Worm (Caenorhabditis elegans): ENCODE results near the gene ilys-6.

The ilys-6 gene

ce11 chrIV:4072027-4072426, 8.6 kb upstream of the ilys-6 start, which contains the start of gene pqn-75:
Gene pqn-75, plus strand, starts transcription at chrIV:4072327.
- no peak for TF ChIP-seq ztf-11 (tag; optimal IDR thresholded peaks at IDR 0.05)
- no peak for TF ChIP-seq nhr-6 (tag; optimal IDR thresholded peaks at IDR 0.05)
- no peak for TF ChIP-seq elt-1 (tag; optimal IDR thresholded peaks at IDR 0.05)
- TF ChIP-seq ZK546.5 (tag; optimal IDR thresholded peaks at IDR 0.05): no peak
- TF ChIP-seq alr-1 (tag; optimal IDR thresholded peaks at IDR 0.05): no peak
- no peak for TF ChIP-seq gmeb-1 (tag; optimal IDR thresholded peaks at IDR 0.05)
- no peak for TF ChIP-seq R02D3.7 (tag; optimal IDR thresholded peaks at IDR 0.05)
- no peak for TF ChIP-seq lsy-2 (tag; optimal IDR thresholded peaks at IDR 0.05)
- no peak for TF ChIP-seq mdl-1 (tag; optimal IDR thresholded peaks at IDR 0.05)
- TF ChIP-seq ceh-82 (tag; optimal IDR thresholded peaks at IDR 0.05): no peak
- TF ChIP-seq lin-39 (tag; optimal IDR thresholded peaks at IDR 0.05): no peak
- TF ChIP-seq nhr-10 (tag; optimal IDR thresholded peaks at IDR 0.05): no peak
- no peak for TF ChIP-seq unc-39 (tag; optimal IDR thresholded peaks at IDR 0.05)
- no peak for TF ChIP-seq nhr-12 (tag; optimal IDR thresholded peaks at IDR 0.05)
- TF ChIP-seq nhr-25 (tag; optimal IDR thresholded peaks at IDR 0.05): no peak
- TF ChIP-seq nhr-77 (tag; optimal IDR thresholded peaks at IDR 0.05): no peak
- no peak for TF ChIP-seq nhr-237 (tag; optimal IDR thresholded peaks at IDR 0.05)
- no peak for TF ChIP-seq crh-2 (tag; optimal IDR thresholded peaks at IDR 0.05)
- no peak for TF ChIP-seq ztf-4 (tag; optimal IDR thresholded peaks at IDR 0.05)

DNA sequence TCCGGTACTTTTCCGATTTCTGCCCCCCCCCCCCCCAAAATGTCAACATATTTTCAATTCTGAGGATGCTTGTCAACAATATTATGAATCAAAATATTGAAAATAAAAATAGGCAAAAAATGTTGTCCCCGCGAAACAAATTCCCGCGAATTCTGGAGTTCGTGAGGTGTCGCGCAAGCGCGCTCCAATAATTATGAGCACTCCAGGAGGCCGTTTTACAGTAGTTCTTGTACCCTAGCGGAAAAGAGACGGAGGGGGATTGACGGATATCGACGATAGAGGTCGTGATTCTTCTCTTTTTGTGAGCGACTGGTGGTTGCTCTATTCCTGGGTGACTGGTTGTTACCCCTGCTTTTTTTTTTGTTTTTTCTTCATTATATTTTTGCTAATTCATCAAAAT, 7.3 kb upstream of the ilys-6 start:
- no peak for TF ChIP-seq sem-4 (tag; optimal IDR thresholded peaks at IDR 0.05)
- TF ChIP-seq nhr-237 (tag; optimal IDR thresholded peaks at IDR 0.05): no peak
- no peak for TF ChIP-seq nhr-77 (tag; optimal IDR thresholded peaks at IDR 0.05)
- TF ChIP-seq unc-39 (tag; optimal IDR thresholded peaks at IDR 0.05): no peak
- no peak for TF ChIP-seq mdl-1 (tag; optimal IDR thresholded peaks at IDR 0.05)
- TF ChIP-seq nhr-10 (tag; optimal IDR thresholded peaks at IDR 0.05): no peak
- TF ChIP-seq lin-11 (tag; optimal IDR thresholded peaks at IDR 0.05): no peak
- TF ChIP-seq sma-9 (GFP tag; optimal IDR thresholded peaks at IDR 0.05): no peak
- TF ChIP-seq sma-9 (tag; optimal IDR thresholded peaks at IDR 0.05): no peak
- no peak for TF ChIP-seq lin-13 (GFP tag; optimal IDR thresholded peaks at IDR 0.05)
- no peak for TF ChIP-seq ztf-11 (tag; optimal IDR thresholded peaks at IDR 0.05)
- no peak for TF ChIP-seq mbf-1 (tag; optimal IDR thresholded peaks at IDR 0.05)
- TF ChIP-seq nhr-25 (tag; optimal IDR thresholded peaks at IDR 0.05): no peak
- no peak for TF ChIP-seq nhr-23 (tag; optimal IDR thresholded peaks at IDR 0.05)
- TF ChIP-seq nhr-21 (tag; optimal IDR thresholded peaks at IDR 0.05): no peak
- no peak for TF ChIP-seq unc-62 (GFP tag; optimal IDR thresholded peaks at IDR 0.05)
- TF ChIP-seq ztf-1 (GFP tag; conservative IDR thresholded peaks at IDR 0.05): no peak
- no peak for TF ChIP-seq ceh-16 (tag; optimal IDR thresholded peaks at IDR 0.05)

DNA sequence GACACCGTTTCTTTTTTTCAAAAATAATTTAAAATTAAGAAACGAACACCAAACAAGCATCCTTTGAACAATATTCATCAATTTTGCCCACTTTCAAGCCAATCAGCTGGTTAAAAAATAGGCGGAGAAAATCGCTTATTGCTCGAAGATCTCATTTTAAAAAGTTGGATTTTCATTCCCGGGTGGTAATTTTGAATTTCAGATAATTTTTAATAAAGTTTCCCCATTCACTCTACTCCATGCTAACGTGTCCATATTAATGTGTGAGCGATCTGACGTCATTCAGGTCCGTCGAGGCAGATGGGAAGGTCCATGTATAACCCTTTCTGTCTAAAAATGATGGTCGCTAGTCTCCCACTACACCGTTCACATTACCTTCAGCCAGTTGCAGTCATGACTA, 5.0 kb upstream of the ilys-6 start, which contains the start of gene fbxb-55:
fbxb-55 (plus strand) TSS at position 301 of the 400 bp plus-strand sequence.
- no peak for TF ChIP-seq lin-13 (GFP tag; optimal IDR thresholded peaks at IDR 0.05)
- no peak for TF ChIP-seq ztf-1 (GFP tag; conservative IDR thresholded peaks at IDR 0.05)
- TF ChIP-seq aly-2 (tag; optimal IDR thresholded peaks at IDR 0.05): no peak
- no peak for TF ChIP-seq lin-11 (tag; optimal IDR thresholded peaks at IDR 0.05)
- no peak for TF ChIP-seq skn-1 (tag; optimal IDR thresholded peaks at IDR 0.05)
- no peak for TF ChIP-seq nhr-12 (tag; optimal IDR thresholded peaks at IDR 0.05)
- TF ChIP-seq zag-1 (tag; optimal IDR thresholded peaks at IDR 0.05): no peak
- no peak for TF ChIP-seq C34F6.9 (tag; optimal IDR thresholded peaks at IDR 0.05)
- no peak for TF ChIP-seq sem-4 (tag; optimal IDR thresholded peaks at IDR 0.05)
- no peak for TF ChIP-seq gmeb-1 (tag; optimal IDR thresholded peaks at IDR 0.05)
- TF ChIP-seq ztf-4 (tag; optimal IDR thresholded peaks at IDR 0.05): no peak
- no peak for TF ChIP-seq elt-1 (tag; optimal IDR thresholded peaks at IDR 0.05)

DNA sequence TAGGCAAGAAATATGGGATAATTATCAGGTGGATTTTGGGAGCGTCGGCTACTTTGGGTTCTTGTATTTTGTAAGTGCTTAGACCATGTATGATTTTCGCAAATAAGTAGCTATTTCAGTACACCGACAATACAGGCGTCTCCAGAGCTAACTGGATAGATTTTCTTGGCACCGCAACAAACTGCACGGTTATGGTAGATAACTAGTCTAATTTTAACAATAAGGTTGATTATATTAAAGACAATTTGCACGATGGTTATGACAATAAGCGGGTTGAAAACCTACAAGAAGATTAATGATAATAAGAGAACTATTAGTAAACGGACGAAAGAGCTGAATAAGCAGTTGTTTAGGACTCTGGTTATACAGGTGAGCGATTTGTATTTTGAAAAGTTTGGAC, 3.9 kb upstream of the ilys-6 start:
- no peak for TF ChIP-seq mbf-1 (tag; optimal IDR thresholded peaks at IDR 0.05)
- no peak for TF ChIP-seq lin-13 (GFP tag; optimal IDR thresholded peaks at IDR 0.05)
- no peak for TF ChIP-seq dmd-4 (tag; optimal IDR thresholded peaks at IDR 0.05)
- TF ChIP-seq nhr-129 (tag; optimal IDR thresholded peaks at IDR 0.05): no peak
- no peak for TF ChIP-seq unc-39 (tag; optimal IDR thresholded peaks at IDR 0.05)
- no peak for TF ChIP-seq ceh-16 (tag; optimal IDR thresholded peaks at IDR 0.05)
- no peak for TF ChIP-seq C34F6.9 (tag; optimal IDR thresholded peaks at IDR 0.05)
- no peak for TF ChIP-seq ZK546.5 (tag; optimal IDR thresholded peaks at IDR 0.05)
- TF ChIP-seq nhr-23 (tag; optimal IDR thresholded peaks at IDR 0.05): no peak
- TF ChIP-seq peb-1 (tag; optimal IDR thresholded peaks at IDR 0.05): no peak
- no peak for TF ChIP-seq sma-9 (GFP tag; optimal IDR thresholded peaks at IDR 0.05)
- TF ChIP-seq sma-9 (tag; optimal IDR thresholded peaks at IDR 0.05): no peak
- no peak for TF ChIP-seq ztf-1 (GFP tag; conservative IDR thresholded peaks at IDR 0.05)
- no peak for TF ChIP-seq blmp-1 (tag; optimal IDR thresholded peaks at IDR 0.05; ENCODE audit: insufficient read depth)
- TF ChIP-seq ztf-4 (tag; optimal IDR thresholded peaks at IDR 0.05): no peak
- TF ChIP-seq snpc-4 (tag; optimal IDR thresholded peaks at IDR 0.05): no peak
- no peak for TF ChIP-seq nhr-77 (tag; optimal IDR thresholded peaks at IDR 0.05)
- no peak for TF ChIP-seq fos-1 (tag; optimal IDR thresholded peaks at IDR 0.05)
- no peak for TF ChIP-seq sma-3 (GFP tag; optimal IDR thresholded peaks at IDR 0.05)
- no peak for TF ChIP-seq nhr-21 (tag; optimal IDR thresholded peaks at IDR 0.05)
